Worm (Caenorhabditis elegans) whole organism, L3 larva: ENCODE measurements around the gene C16C10.8.

Experiments used
- nhr-76 ChIP-seq: fragments of 150-350 bp; sonication (generic microtip); optimal IDR thresholded peaks from 5 replicates; lab custom pipeline; 2014; ENCODE audit warnings: missing biosample characterization, missing genetic modification characterization
- unc-62 ChIP-seq: fragments of 150-350 bp; sonication (generic microtip); optimal IDR thresholded peaks from 4 replicates; lab custom pipeline; 2014; ENCODE audit warnings: missing biosample characterization, missing genetic modification reagents, missing genetic modification characterization

DNA sequence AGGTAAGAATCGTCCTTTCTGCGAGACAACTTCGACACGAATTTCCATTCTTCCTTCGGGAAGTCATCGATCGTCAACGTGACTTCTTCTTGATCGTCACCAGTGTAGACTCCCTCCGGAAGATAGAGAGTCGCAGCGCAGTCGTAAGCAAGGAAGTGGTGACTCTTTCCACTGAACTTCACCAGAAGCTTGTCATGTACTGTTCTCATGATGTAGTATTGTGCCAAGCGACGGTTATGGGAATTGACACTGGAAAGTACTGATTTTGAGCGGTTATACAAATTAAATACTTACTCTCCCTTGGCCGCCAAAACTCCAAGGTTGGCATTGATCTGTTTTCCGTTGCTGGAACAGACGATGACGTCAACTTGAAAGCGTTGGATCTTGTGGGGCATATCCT lies 11.5 kb upstream of the C16C10.8 start:
- TF ChIP-seq nhr-76 (tag; lab: Kevin White, UChicago): no peak
- TF ChIP-seq unc-62 (GFP tag; lab: Kevin White, UChicago): no peak
